Worm (Caenorhabditis elegans) whole organism, young adult: ENCODE measurements around the gene C46F11.6.

Source experiments
- B0035.1 ChIP-seq: sonication (generic microtip); optimal IDR thresholded peaks from 2 replicates; lab custom pipeline; 2016; ENCODE audit warnings: missing genetic modification characterization, mild to moderate bottlenecking, missing compliant biosample characterization, missing genotype, missing genetic modification reagents
- C06A6.2 ChIP-seq: fragments of 200-800 bp; sonication (Bioruptor generic); conservative IDR thresholded peaks from 2 replicates; pipeline ENCODE4 v1.3.6; 2022; ENCODE audit warnings: missing genetic modification characterization, missing compliant biosample characterization
- F39B2.1 ChIP-seq: fragments of 200-800 bp; sonication (Bioruptor generic); IDR thresholded peaks from 2 replicates; pipeline ENCODE4 v1.3.6; 2022; ENCODE audit warnings: missing genetic modification reagents, missing genetic modification characterization, missing compliant biosample characterization
- F49E8.2 ChIP-seq: sonication (generic microtip); optimal IDR thresholded peaks from 3 replicates; lab custom pipeline; 2017; ENCODE audit warnings: missing genetic modification characterization, mild to moderate bottlenecking, missing compliant biosample characterization, antibody characterized with exemption, moderate library complexity; ENCODE audit not compliant: insufficient read depth
- F57A8.1 ChIP-seq: fragments of 200-800 bp; sonication (Bioruptor generic); optimal IDR thresholded peaks from 2 replicates; lab custom pipeline; 2018; ENCODE audit warnings: mild to moderate bottlenecking, missing genetic modification characterization, moderate library complexity, missing compliant biosample characterization
- F57C9.4 ChIP-seq: sonication (generic microtip); optimal IDR thresholded peaks from 2 replicates; lab custom pipeline; 2017; ENCODE audit warnings: mild to moderate bottlenecking, missing genetic modification characterization, missing compliant biosample characterization
- K12H6.12 ChIP-seq: fragments of 200-800 bp; sonication (Bioruptor generic); optimal IDR thresholded peaks from 2 replicates; lab custom pipeline; 2018; ENCODE audit warnings: mild to moderate bottlenecking, missing genetic modification characterization, missing compliant biosample characterization
- athp-1 ChIP-seq: sonication (generic microtip); optimal IDR thresholded peaks from 2 replicates; lab custom pipeline; 2017; ENCODE audit warnings: mild to moderate bottlenecking, missing genetic modification characterization, missing compliant biosample characterization
- cebp-1 ChIP-seq, 2 experiments: fragments of 200-800 bp in 1 of 2; sonication (Bioruptor generic) in 1 of 2; sonication (generic microtip) in 1 of 2; IDR thresholded peaks in 1 of 2; optimal IDR thresholded peaks in 1 of 2; 2 replicates each; pipeline versions ENCODE4 v1.3.6 to Lab custom; 2017 to 2022; ENCODE audit warnings: missing compliant biosample characterization in 2 of 2, missing genetic modification characterization in 2 of 2, mild to moderate bottlenecking in 1 of 2, missing genetic modification reagents in 1 of 2, moderate library complexity in 1 of 2
- ceh-27 ChIP-seq: fragments of 200-800 bp; sonication (Bioruptor generic); optimal IDR thresholded peaks from 2 replicates; lab custom pipeline; 2018; ENCODE audit warnings: mild to moderate bottlenecking, missing genetic modification characterization, moderate library complexity, missing compliant biosample characterization
- ceh-79 ChIP-seq: sonication (generic microtip); optimal IDR thresholded peaks from 2 replicates; lab custom pipeline; 2017; ENCODE audit warnings: mild to moderate bottlenecking, missing genetic modification characterization, missing compliant biosample characterization
- chd-7 ChIP-seq: sonication (generic microtip); optimal IDR thresholded peaks from 2 replicates; lab custom pipeline; 2016; ENCODE audit warnings: mild to moderate bottlenecking, missing genetic modification characterization, moderate library complexity, missing compliant biosample characterization
- efl-1 ChIP-seq: fragments of 150-350 bp; optimal IDR thresholded peaks from 2 replicates; lab custom pipeline; 2014; ENCODE audit warnings: missing biosample characterization, missing genetic modification reagents, missing genetic modification characterization
- egrh-3 ChIP-seq: fragments of 200-800 bp; sonication (Bioruptor generic); IDR thresholded peaks from 2 replicates; pipeline ENCODE4 v1.3.6; 2022; ENCODE audit warnings: missing genetic modification reagents, missing genetic modification characterization, missing compliant biosample characterization
- hmg-1.2 ChIP-seq: fragments of 200-800 bp; sonication (Bioruptor generic); IDR thresholded peaks from 2 replicates; pipeline ENCODE4 v1.3.6; 2022; ENCODE audit warnings: missing genetic modification reagents, missing genetic modification characterization, missing compliant biosample characterization
- lin-26 ChIP-seq: fragments of 200-800 bp; sonication (Bioruptor generic); IDR thresholded peaks from 2 replicates; pipeline ENCODE4 v1.3.6; 2022; ENCODE audit warnings: missing genetic modification reagents, missing genetic modification characterization, missing compliant biosample characterization
- lin-35 ChIP-seq, 3 experiments: fragments of 150-350 bp in 2 of 3; sonication (generic microtip) in 1 of 3; optimal IDR thresholded peaks; 2 replicates each; lab custom pipeline; 2014 to 2018; ENCODE audit warnings: missing biosample characterization in 3 of 3, missing genetic modification characterization in 3 of 3, missing genetic modification reagents in 3 of 3
- lin-40 ChIP-seq: sonication (generic microtip); optimal IDR thresholded peaks from 2 replicates; lab custom pipeline; 2016; ENCODE audit warnings: missing genetic modification characterization, mild to moderate bottlenecking, missing compliant biosample characterization, missing genotype, missing genetic modification reagents
- madf-10 ChIP-seq: sonication (generic microtip); optimal IDR thresholded peaks from 2 replicates; lab custom pipeline; 2016; ENCODE audit warnings: mild to moderate bottlenecking, missing genetic modification characterization, missing compliant biosample characterization
- madf-6 ChIP-seq: fragments of 200-800 bp; sonication (Bioruptor generic); IDR thresholded peaks from 2 replicates; pipeline ENCODE4 v1.3.6; 2022; ENCODE audit warnings: missing genetic modification reagents, missing genetic modification characterization, missing compliant biosample characterization
- mes-4 ChIP-seq: sonication (generic microtip); optimal IDR thresholded peaks from 2 replicates; lab custom pipeline; 2016; ENCODE audit warnings: missing genotype, missing genetic modification characterization, missing compliant biosample characterization
- nfya-2 ChIP-seq: fragments of 200-800 bp; sonication (Bioruptor generic); IDR thresholded peaks from 2 replicates; pipeline ENCODE4 v1.3.6; 2022; ENCODE audit warnings: missing genetic modification reagents, missing genetic modification characterization, missing compliant biosample characterization
- nfyb-1 ChIP-seq: fragments of 200-800 bp; sonication (Bioruptor generic); IDR thresholded peaks from 2 replicates; pipeline ENCODE4 v1.3.6; 2022; ENCODE audit warnings: missing genetic modification reagents, missing genetic modification characterization, missing compliant biosample characterization
- nhr-120 ChIP-seq: fragments of 200-800 bp; sonication (Bioruptor generic); IDR thresholded peaks from 2 replicates; pipeline ENCODE4 v1.3.6; 2022; ENCODE audit warnings: missing genetic modification characterization, missing compliant biosample characterization
- repo-1 ChIP-seq: sonication (generic microtip); optimal IDR thresholded peaks from 2 replicates; lab custom pipeline; 2017; ENCODE audit warnings: mild to moderate bottlenecking, missing genetic modification characterization, missing compliant biosample characterization
- sea-2 ChIP-seq: fragments of 200-800 bp; sonication (Bioruptor generic); IDR thresholded peaks from 2 replicates; pipeline ENCODE4 v1.3.6; 2022; ENCODE audit warnings: missing genetic modification characterization, missing compliant biosample characterization
- somi-1 ChIP-seq: fragments of 200-800 bp; sonication (Bioruptor generic); optimal IDR thresholded peaks from 2 replicates; lab custom pipeline; 2018; ENCODE audit warnings: mild to moderate bottlenecking, missing genetic modification characterization, missing compliant biosample characterization
- tbx-9 ChIP-seq: sonication (generic microtip); optimal IDR thresholded peaks from 2 replicates; lab custom pipeline; 2016; ENCODE audit warnings: borderline replicate concordance, missing genetic modification characterization, inconsistent platforms, missing compliant biosample characterization
- tlf-1 ChIP-seq: fragments of 200-800 bp; sonication (Bioruptor generic); optimal IDR thresholded peaks from 2 replicates; lab custom pipeline; 2018; ENCODE audit warnings: mild to moderate bottlenecking, missing genetic modification characterization, missing compliant biosample characterization
- unc-130 ChIP-seq: sonication (generic microtip); optimal IDR thresholded peaks from 2 replicates; lab custom pipeline; 2016; ENCODE audit warnings: missing genetic modification reagents, missing genetic modification characterization, missing compliant biosample characterization
- zfh-2 ChIP-seq: fragments of 200-800 bp; sonication (Bioruptor generic); conservative IDR thresholded peaks from 2 replicates; pipeline ENCODE4 v1.3.6; 2022; ENCODE audit warnings: missing genetic modification reagents, missing genetic modification characterization, missing compliant biosample characterization
- ztf-22 ChIP-seq: fragments of 200-800 bp; sonication (Bioruptor generic); optimal IDR thresholded peaks from 2 replicates; lab custom pipeline; 2018; ENCODE audit warnings: mild to moderate bottlenecking, missing genetic modification characterization, moderate library complexity, missing compliant biosample characterization
- ztf-28 ChIP-seq: fragments of 200-800 bp; sonication (Bioruptor generic); IDR thresholded peaks from 2 replicates; pipeline ENCODE4 v1.3.6; 2022; ENCODE audit warnings: missing genetic modification reagents, missing genetic modification characterization, missing compliant biosample characterization

Gene C46F11.6

DNA sequence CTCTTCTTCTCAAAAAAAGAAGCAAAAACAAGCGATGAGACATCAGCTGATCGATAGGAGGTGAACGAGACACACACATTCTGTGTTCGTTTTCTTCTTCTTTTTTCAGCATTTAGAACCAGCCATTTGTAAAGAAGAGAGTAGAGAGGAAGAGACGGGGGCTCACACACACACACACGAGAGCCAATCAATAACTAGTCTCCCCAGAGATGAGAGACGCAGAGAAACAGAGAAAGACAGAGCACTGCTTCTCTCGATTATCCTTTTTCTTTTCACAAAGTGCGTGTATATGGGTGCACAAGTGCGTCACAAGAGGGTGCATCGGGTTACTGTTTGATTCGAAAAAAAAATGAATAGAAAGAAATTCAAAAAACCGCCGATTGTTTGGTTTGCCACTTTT lies 7.1 kb upstream of the C46F11.6 start (continued):
- peak; percentile 82 for TF ChIP-seq K12H6.12 (tag; lab: Kevin White, UChicago)
- no peak for TF ChIP-seq mes-4 (tag; lab: Kevin White, UChicago)
- 0 out of 2 replicates have a peak, but pooled peaks have one; percentile 33 for TF ChIP-seq C06A6.2 (GFP tag; lab: Robert Waterston, UW)
- TF ChIP-seq ztf-28, result no peak
- peak; percentile 66; the same call in 1 of the 2 replicates for TF ChIP-seq nfyb-1
- no peak for TF ChIP-seq tbx-9 (tag; lab: Kevin White, UChicago)
- TF ChIP-seq nfya-2, result no peak
- TF ChIP-seq chd-7 (tag; lab: Kevin White, UChicago), result no peak
- no peak for TF ChIP-seq ztf-22 (GFP tag; lab: Kevin White, UChicago)
- TF ChIP-seq zfh-2, result peak; percentile 49; the same call in 1 of the 2 replicates
- no peak for TF ChIP-seq madf-6 (GFP tag; lab: Robert Waterston, UW)
- no peak for TF ChIP-seq F57C9.4
- no peak for TF ChIP-seq madf-10 (tag; lab: Kevin White, UChicago)

DNA sequence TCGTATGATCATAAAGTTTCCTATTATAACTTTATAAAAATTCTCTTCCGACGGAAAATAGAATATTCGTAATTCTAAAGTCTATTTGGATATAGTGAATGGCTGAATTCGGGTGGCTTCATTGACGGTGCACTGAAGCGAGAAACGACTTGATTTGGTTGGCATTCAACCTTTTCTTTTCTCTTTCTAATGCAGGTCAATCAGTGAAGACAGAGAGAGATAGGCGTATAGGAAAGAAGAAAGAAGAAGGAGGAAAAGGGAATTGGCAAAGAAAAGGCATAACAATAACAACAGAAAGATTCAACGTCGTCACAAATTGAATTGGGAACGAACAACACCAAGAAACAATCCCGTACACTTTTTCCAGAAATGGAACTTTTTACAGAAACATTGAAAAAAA lies 5.2 kb upstream of the C46F11.6 start:
- TF ChIP-seq somi-1 (GFP tag; lab: Kevin White, UChicago), result no peak
- no peak for TF ChIP-seq F39B2.1
- TF ChIP-seq F49E8.2 (tag; lab: Kevin White, UChicago), result no peak

DNA sequence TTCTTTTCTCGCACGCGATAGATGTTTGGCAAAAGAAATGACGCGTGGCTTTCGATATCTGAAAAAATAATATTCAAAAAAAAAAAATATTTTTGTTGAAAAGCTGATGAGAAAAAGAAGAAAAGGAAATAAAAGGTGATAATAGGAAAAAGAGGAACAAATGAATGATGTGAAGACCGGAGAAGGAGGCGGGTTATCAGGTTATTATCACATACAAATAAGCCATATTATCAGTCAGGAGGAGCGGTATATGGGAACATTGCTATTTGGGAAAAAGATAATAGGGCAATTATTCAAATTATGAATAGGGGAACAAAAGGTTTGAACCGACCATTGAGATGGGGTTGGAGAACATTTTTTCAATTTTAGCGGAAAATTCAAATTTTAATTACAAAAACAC lies 3.9 kb upstream of the C46F11.6 start:
- no peak for TF ChIP-seq egrh-3 (GFP tag; lab: Robert Waterston, UW)
- TF ChIP-seq athp-1 (tag; lab: Kevin White, UChicago), result no peak

DNA sequence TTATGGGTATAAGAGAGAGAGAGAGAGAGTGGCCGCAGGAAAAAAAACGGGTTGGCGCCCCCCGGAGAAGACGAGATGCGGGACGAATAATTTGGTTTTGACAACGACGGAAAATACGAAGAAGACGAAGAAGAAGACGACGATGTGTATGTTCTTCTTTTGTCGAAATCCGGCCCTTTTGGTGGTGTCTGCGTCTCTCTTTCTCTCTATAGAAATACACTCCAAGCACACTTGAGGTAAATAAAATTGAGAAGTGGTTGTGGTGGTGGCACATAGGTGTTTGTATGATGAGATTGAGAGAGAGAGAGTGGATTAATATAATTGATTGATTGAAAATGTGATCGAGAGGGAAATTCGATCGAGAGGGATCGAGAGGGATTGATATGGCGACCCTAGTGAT lies 2.6 kb upstream of the C46F11.6 start:
- TF ChIP-seq repo-1 (tag; lab: Kevin White, UChicago), result no peak
- TF ChIP-seq lin-26 (GFP tag; lab: Robert Waterston, UW), result no peak
- no peak for TF ChIP-seq efl-1 (GFP tag; lab: Kevin White, UChicago)
- TF ChIP-seq ceh-79 (tag; lab: Kevin White, UChicago), result no peak
- TF ChIP-seq F57A8.1 (GFP tag; lab: Kevin White, UChicago), result no peak
- TF ChIP-seq ceh-27 (GFP tag; lab: Kevin White, UChicago), result peak; percentile 89
- TF ChIP-seq unc-130 (GFP tag; lab: Kevin White, UChicago), result no peak
- peak; percentile 11 for TF ChIP-seq lin-40
- TF ChIP-seq nhr-120 (GFP tag; lab: Robert Waterston, UW), result no peak
- no peak for TF ChIP-seq sea-2 (GFP tag; lab: Robert Waterston, UW)
- TF ChIP-seq B0035.1 (tag; lab: Kevin White, UChicago), result no peak
- TF ChIP-seq lin-35 (GFP tag; optimal IDR thresholded peaks at IDR 0.05; lab: Kevin White, UChicago), result peak in 1 of 3 experiments; percentile 2
- no peak for TF ChIP-seq tlf-1 (GFP tag; lab: Kevin White, UChicago)
- TF ChIP-seq K12H6.12 (tag; lab: Kevin White, UChicago), result peak; percentile 22
- no peak for TF ChIP-seq cebp-1 (GFP tag; IDR thresholded peaks at IDR 0.05; lab: Robert Waterston, UW)
- peak; percentile 21 for TF ChIP-seq cebp-1 (tag; optimal IDR thresholded peaks at IDR 0.05; lab: Kevin White, UChicago)

DNA sequence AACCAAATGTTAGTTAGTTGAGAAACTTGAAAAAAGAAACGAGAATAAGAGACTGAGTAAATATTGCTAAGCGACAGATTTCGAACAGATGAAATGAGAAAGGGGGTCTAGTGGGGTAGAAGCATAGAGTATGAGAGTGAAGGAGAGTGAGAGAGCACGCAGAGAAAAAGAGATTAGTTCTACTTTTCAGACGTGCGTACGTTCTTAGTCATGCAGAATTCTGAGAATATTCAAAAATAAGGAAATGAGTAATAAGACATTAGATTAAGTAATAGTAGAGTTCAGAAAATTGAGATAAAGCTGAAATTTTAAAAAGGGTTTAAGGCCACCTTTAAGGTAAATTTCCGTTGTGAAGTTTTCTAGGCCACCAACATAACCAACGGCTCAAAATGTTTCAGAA lies 748 bp upstream of the C46F11.6 start:
- 0 out of 2 replicates have a peak, but pooled peaks have one; percentile 5 for TF ChIP-seq hmg-1.2 (GFP tag; lab: Robert Waterston, UW)
- no peak for TF ChIP-seq somi-1 (GFP tag; lab: Kevin White, UChicago)
